Fruit fly (Drosophila melanogaster): ENCODE results near the gene btsz.

btsz gene

DNA sequence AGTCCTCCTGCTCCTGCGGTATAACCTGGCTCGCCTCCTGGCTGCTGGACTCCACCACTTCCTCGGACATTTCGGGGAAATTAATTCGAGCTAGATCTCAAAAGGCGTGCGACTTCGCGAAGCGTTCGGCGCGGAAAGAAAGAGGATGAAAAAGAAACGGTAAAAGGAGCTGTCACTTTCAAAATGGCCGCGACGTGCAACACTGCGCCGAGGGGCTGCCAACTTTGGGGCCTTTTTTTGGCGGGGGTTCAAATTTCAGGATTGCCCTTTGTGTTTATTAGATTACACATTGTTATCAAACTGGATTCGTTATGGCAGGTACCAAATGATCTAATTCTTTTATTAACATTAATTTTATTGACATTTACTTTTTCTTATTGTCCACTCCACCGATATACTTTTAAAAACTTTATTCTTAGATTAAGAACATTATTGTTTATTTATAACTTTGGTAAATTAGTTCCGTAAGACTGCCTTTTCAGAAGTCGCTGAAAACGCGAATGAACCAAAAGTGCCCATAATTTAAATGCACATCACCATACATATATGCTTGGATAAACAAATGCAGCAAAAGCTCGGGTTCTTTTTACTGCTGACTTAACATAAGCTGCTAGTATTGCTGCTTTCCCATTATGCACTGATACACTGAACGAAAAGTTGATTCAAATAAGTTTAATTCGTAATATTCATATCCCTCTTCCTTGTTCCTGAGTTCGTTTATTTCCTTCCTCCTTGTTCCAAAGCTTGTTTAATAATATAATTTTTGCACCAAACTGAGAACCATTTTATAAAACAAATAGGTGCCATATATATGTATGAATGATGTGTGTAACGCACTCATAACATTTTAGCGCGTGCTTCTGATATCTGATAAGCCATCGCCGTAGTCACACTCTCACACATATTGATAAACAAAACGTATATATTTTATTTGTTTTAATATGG, 26.4 kb upstream of the btsz start, which contains the start of gene RpS5b (continued):
- TF ChIP-seq phol (tag; optimal IDR thresholded peaks at IDR 0.05) (peak; percentile 75), CG15601 (tag; optimal IDR thresholded peaks at IDR 0.05) (no peak)

DNA sequence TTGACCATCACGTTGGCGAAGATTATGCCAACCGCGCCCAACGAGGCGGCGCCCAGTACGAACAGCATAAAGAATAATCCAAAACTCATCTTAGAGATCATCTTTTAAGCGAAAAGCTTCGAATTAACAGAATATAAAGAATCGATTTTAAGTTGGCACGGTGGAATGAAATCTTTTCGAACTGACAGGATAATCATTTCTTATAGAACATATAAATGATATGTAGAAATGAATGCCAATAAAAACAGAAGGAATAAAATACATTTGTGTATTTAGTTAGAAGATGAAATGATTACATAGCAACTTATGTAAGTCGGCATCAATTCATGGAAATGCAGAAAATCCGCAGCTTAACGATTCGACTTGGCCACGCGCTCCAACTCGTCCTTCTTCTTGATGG, 24.9 kb upstream of the btsz start, which contains the start of gene VhaPPA1-2:
Gene VhaPPA1-2 (minus strand): TSS at position 101 of the 400 bp plus-strand sequence.
- TF ChIP-seq sna (GFP tag; IDR thresholded peaks at IDR 0.05; ENCODE audit: partially characterized antibody): no peak

DNA sequence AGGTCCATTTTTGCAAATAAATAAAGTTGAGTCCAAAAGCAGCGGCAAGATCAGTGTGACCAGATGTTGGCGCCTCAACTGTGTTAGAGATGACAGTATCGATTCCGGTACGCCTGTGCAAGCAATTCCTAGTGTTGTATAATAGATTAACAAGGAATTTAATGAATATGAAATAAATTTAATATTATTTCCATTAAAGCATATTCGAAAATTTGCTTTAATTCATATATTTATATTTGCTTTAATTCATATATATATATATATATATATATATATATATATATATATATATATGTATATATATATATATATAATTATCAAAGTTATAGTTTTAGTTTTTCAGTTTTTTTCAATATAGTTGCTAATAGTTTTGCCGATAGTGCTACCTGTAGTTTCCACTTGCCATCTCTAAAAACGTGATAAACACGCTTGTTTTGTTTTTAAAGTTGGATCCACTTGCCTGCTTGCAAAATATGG, 23.0 kb upstream of the btsz start, which contains the start of the genes Nup93-2 and CG3817:
Gene Nup93-2 (minus strand): TSS at position 93 of the 477 bp plus-strand sequence.
Gene CG3817 (plus strand): TSS at position 460 of the 477 bp plus-strand sequence.
- TF ChIP-seq sens-2 (GFP tag; IDR thresholded peaks at IDR 0.05): no peak
- peak; percentile 62 for TF ChIP-seq Fer2 (tag; optimal IDR thresholded peaks at IDR 0.05)
- TF ChIP-seq CG7839 (tag; optimal IDR thresholded peaks at IDR 0.05): peak; percentile 83
- peak; percentile 43 for TF ChIP-seq HLH54F (GFP tag; optimal IDR thresholded peaks at IDR 0.05)
- TF ChIP-seq CG11723 (GFP tag; optimal IDR thresholded peaks at IDR 0.05): no peak
- no peak for TF ChIP-seq gcm2 (GFP tag; optimal IDR thresholded peaks at IDR 0.05)
- peak; percentile 7 for TF ChIP-seq CG15601 (tag; optimal IDR thresholded peaks at IDR 0.05)
- TF ChIP-seq CG13624 (GFP tag; optimal IDR thresholded peaks at IDR 0.05): peak; percentile 50
- TF ChIP-seq Pdp1 (GFP tag; optimal IDR thresholded peaks at IDR 0.05): peak; percentile 68 to 76
- TF ChIP-seq ttk (GFP tag; IDR thresholded peaks at IDR 0.05): peak; percentile 69
- TF ChIP-seq Mes4 (GFP tag; optimal IDR thresholded peaks at IDR 0.05): no peak
- TF ChIP-seq CG17186 (GFP tag; optimal IDR thresholded peaks at IDR 0.05): peak; percentile 1
- TF ChIP-seq CG2199 (GFP tag; IDR thresholded peaks at IDR 0.05): no peak
- TF ChIP-seq pfk (GFP tag; optimal IDR thresholded peaks at IDR 0.05): no peak
- peak; percentile 59; the same call in 1 of the 3 replicates for TF ChIP-seq Dbx (GFP tag; IDR thresholded peaks at IDR 0.05)
- TF ChIP-seq al (GFP tag; IDR thresholded peaks at IDR 0.05): peak; percentile 78
- peak; percentile 83 for TF ChIP-seq slbo (GFP tag; IDR thresholded peaks at IDR 0.05)
- TF ChIP-seq Opbp (GFP tag; IDR thresholded peaks at IDR 0.05; ENCODE audit: partially characterized antibody): peak; percentile 45; the same call in 1 of the 3 replicates
- peak; percentile 34 for TF ChIP-seq CG11504 (tag; optimal IDR thresholded peaks at IDR 0.05)
- peak; percentile 22 for TF ChIP-seq PHDP (tag; optimal IDR thresholded peaks at IDR 0.05)
- peak; percentile 36 for TF ChIP-seq CG12659 (GFP tag; optimal IDR thresholded peaks at IDR 0.05)
- TF ChIP-seq Taf1 (GFP tag; IDR thresholded peaks at IDR 0.05): peak; percentile 52; the same call in 1 of the 2 replicates
- peak; percentile 20 for TF ChIP-seq CG16815 (GFP tag; optimal IDR thresholded peaks at IDR 0.05)
- TF ChIP-seq Xbp1 (GFP tag; optimal IDR thresholded peaks at IDR 0.05): peak; percentile 66
- TF ChIP-seq Oaz (GFP tag; IDR thresholded peaks at IDR 0.05): no peak
- TF ChIP-seq Hr51 (GFP tag; optimal IDR thresholded peaks at IDR 0.05): peak in 1 of 2 experiments; percentile 8
- TF ChIP-seq gsb (GFP tag; IDR thresholded peaks at IDR 0.05): no peak; the same call in 1 of the 2 replicates
- no peak for TF ChIP-seq tgo (GFP tag; IDR thresholded peaks at IDR 0.05)
- TF ChIP-seq CG11695 (GFP tag; IDR thresholded peaks at IDR 0.05): 0 out of 3 replicates have a peak, but pooled peaks have one; percentile 21
- TF ChIP-seq Vsx1 (GFP tag; optimal IDR thresholded peaks at IDR 0.05): no peak
- TF ChIP-seq sqz (GFP tag; optimal IDR thresholded peaks at IDR 0.05): no peak
- peak; percentile 19 for TF ChIP-seq fd3F (GFP tag; optimal IDR thresholded peaks at IDR 0.05)
- peak; percentile 64 for TF ChIP-seq CG2120 (GFP tag; optimal IDR thresholded peaks at IDR 0.05)
- peak; percentile 75 for TF ChIP-seq bbx (GFP tag; IDR thresholded peaks at IDR 0.05; ENCODE audit: partially characterized antibody)
- TF ChIP-seq CG33213 (GFP tag; optimal IDR thresholded peaks at IDR 0.05): peak; percentile 13
- peak; percentile 28; the same call in 1 of the 3 replicates for TF ChIP-seq mld (GFP tag; IDR thresholded peaks at IDR 0.05; ENCODE audit: partially characterized antibody)
- TF ChIP-seq CG3281 (GFP tag; optimal IDR thresholded peaks at IDR 0.05): peak; percentile 34
- no peak for TF ChIP-seq btn (GFP tag; optimal IDR thresholded peaks at IDR 0.05)
- peak; percentile 13 for TF ChIP-seq chn (GFP tag; optimal IDR thresholded peaks at IDR 0.05)
- TF ChIP-seq CG11696 (GFP tag; IDR thresholded peaks at IDR 0.05): 0 out of 2 replicates have a peak, but pooled peaks have one; percentile 11
- TF ChIP-seq bab2 (GFP tag; optimal IDR thresholded peaks at IDR 0.05): peak; percentile 78
